Worm (Caenorhabditis elegans): ENCODE measurements around the gene cup-16.

The cup-16 gene

ce11 chrII:8746298-8746775 lies 39.4 kb downstream of the cup-16 start (continued):
- TF ChIP-seq lin-26 (GFP tag; IDR thresholded peaks at IDR 0.05): 0 out of 2 replicates have a peak, but pooled peaks have one; percentile 47
- no peak for TF ChIP-seq lin-35 (GFP tag; optimal IDR thresholded peaks at IDR 0.05)
- TF ChIP-seq tbx-9 (tag; optimal IDR thresholded peaks at IDR 0.05; ENCODE audit: borderline replicate concordance): no peak
- TF ChIP-seq madf-6 (GFP tag; IDR thresholded peaks at IDR 0.05): no peak
- no peak for TF ChIP-seq snpc-4 (GFP tag; optimal IDR thresholded peaks at IDR 0.05)
- TF ChIP-seq snpc-4 (tag; optimal IDR thresholded peaks at IDR 0.05): no peak
- no peak for TF ChIP-seq akir-1 (GFP tag; optimal IDR thresholded peaks at IDR 0.05)
- peak; percentile 92 for TF ChIP-seq repo-1 (tag; optimal IDR thresholded peaks at IDR 0.05)
- TF ChIP-seq sdz-38 (tag; optimal IDR thresholded peaks at IDR 0.05): no peak
- TF ChIP-seq die-1 (tag; optimal IDR thresholded peaks at IDR 0.05): peak; percentile 13
- TF ChIP-seq F39B2.1 (GFP tag; IDR thresholded peaks at IDR 0.05): no peak
- TF ChIP-seq F57C9.4 (tag; optimal IDR thresholded peaks at IDR 0.05): peak; percentile 29
- TF ChIP-seq gei-17 (GFP tag; optimal IDR thresholded peaks at IDR 0.05): peak; percentile 37
- TF ChIP-seq Y53F4B.3 (GFP tag; IDR thresholded peaks at IDR 0.05): no peak; the same call in 1 of the 2 replicates
- TF ChIP-seq hrde-1 (tag; optimal IDR thresholded peaks at IDR 0.05; ENCODE audit: borderline replicate concordance): no peak
- no peak for TF ChIP-seq B0261.1 (tag; optimal IDR thresholded peaks at IDR 0.05)
- no peak for TF ChIP-seq F33H1.4 (GFP tag; IDR thresholded peaks at IDR 0.05)
- TF ChIP-seq Y95B8A.8 (GFP tag; IDR thresholded peaks at IDR 0.05): peak; percentile 59; the same call in 1 of the 2 replicates
- peak; percentile 23 for TF ChIP-seq athp-1 (tag; optimal IDR thresholded peaks at IDR 0.05)
- no peak for TF ChIP-seq egl-18 (GFP tag; IDR thresholded peaks at IDR 0.05)
- no peak for TF ChIP-seq nhr-90 (tag; optimal IDR thresholded peaks at IDR 0.05)
- peak; percentile 52; the same call in 1 of the 2 replicates for TF ChIP-seq dox-1 (GFP tag; IDR thresholded peaks at IDR 0.05)
- no peak for TF ChIP-seq T07F8.4 (tag; optimal IDR thresholded peaks at IDR 0.05)
- peak; percentile 23 for TF ChIP-seq ama-1 (optimal IDR thresholded peaks at IDR 0.05)
- TF ChIP-seq ama-1 (GFP tag; optimal IDR thresholded peaks at IDR 0.05): no peak
- peak; percentile 24 for TF ChIP-seq F52B5.7 (tag; optimal IDR thresholded peaks at IDR 0.05)
- TF ChIP-seq T26A5.8 (tag; optimal IDR thresholded peaks at IDR 0.05): peak; percentile 45
- TF ChIP-seq hmg-1.2 (GFP tag; IDR thresholded peaks at IDR 0.05): peak; percentile 23; the same call in 1 of the 2 replicates
- TF ChIP-seq dpff-1 (tag; optimal IDR thresholded peaks at IDR 0.05): no peak
- TF ChIP-seq atf-7 (tag; optimal IDR thresholded peaks at IDR 0.05): no peak
- TF ChIP-seq cebp-2 (GFP tag; IDR thresholded peaks at IDR 0.05): no peak
- peak; percentile 64; the same call in 1 of the 2 replicates for TF ChIP-seq madf-3 (GFP tag; IDR thresholded peaks at IDR 0.05)
- TF ChIP-seq let-526 (GFP tag; IDR thresholded peaks at IDR 0.05): peak; percentile 44; the same call in 1 of the 2 replicates
- no peak for TF ChIP-seq unc-62 (GFP tag; optimal IDR thresholded peaks at IDR 0.05)
- no peak for TF ChIP-seq sea-2 (GFP tag; IDR thresholded peaks at IDR 0.05)
- TF ChIP-seq pha-4 (tag; optimal IDR thresholded peaks at IDR 0.05): no peak
- no peak for TF ChIP-seq zfh-2 (GFP tag; conservative IDR thresholded peaks at IDR 0.05)
- TF ChIP-seq efl-1 (GFP tag; optimal IDR thresholded peaks at IDR 0.05): no peak
- peak; percentile 47 for TF ChIP-seq ztf-26 (tag; optimal IDR thresholded peaks at IDR 0.05)
- TF ChIP-seq F49E8.2 (tag; optimal IDR thresholded peaks at IDR 0.05; ENCODE audit: insufficient read depth): no peak
- no peak for TF ChIP-seq lsl-1 (GFP tag; optimal IDR thresholded peaks at IDR 0.05)
- TF ChIP-seq B0035.1 (tag; optimal IDR thresholded peaks at IDR 0.05): no peak
- no peak for TF ChIP-seq egrh-3 (GFP tag; IDR thresholded peaks at IDR 0.05)
- TF ChIP-seq attf-3 (GFP tag; conservative IDR thresholded peaks at IDR 0.05): no peak
- peak; percentile 77 for TF ChIP-seq zim-3 (tag; optimal IDR thresholded peaks at IDR 0.05)
- TF ChIP-seq lin-54 (GFP tag; optimal IDR thresholded peaks at IDR 0.05): peak; percentile 8
- no peak for TF ChIP-seq mcd-1 (GFP tag; IDR thresholded peaks at IDR 0.05)
- peak; percentile 70 for TF ChIP-seq B0336.3 (GFP tag; IDR thresholded peaks at IDR 0.05)
- TF ChIP-seq let-607 (tag; optimal IDR thresholded peaks at IDR 0.05): peak in 1 of 2 experiments; percentile 51

Data from whole organism, young adult.